Worm (Caenorhabditis elegans) whole organism, L1 larva: ENCODE results near the gene pgl-2.

ENCODE experiments used
- C04F5.9 ChIP-seq: sonication (generic microtip); optimal IDR thresholded peaks from 2 replicates; lab custom pipeline; 2016; ENCODE audit warnings: missing genetic modification characterization, missing compliant biosample characterization
- C16A3.4 ChIP-seq: fragments of 150-350 bp; optimal IDR thresholded peaks from 2 replicates; lab custom pipeline; 2014; ENCODE audit warnings: missing biosample characterization, missing genetic modification characterization
- F16B12.6 ChIP-seq: fragments of 150-350 bp; optimal IDR thresholded peaks from 2 replicates; lab custom pipeline; 2014; ENCODE audit warnings: missing biosample characterization, missing genetic modification characterization
- Y116A8C.19 ChIP-seq: sonication (generic microtip); optimal IDR thresholded peaks from 2 replicates; lab custom pipeline; 2016; ENCODE audit warnings: missing compliant biosample characterization, missing genetic modification characterization, borderline replicate concordance
- aha-1 ChIP-seq: fragments of 150-350 bp; optimal IDR thresholded peaks from 2 replicates; lab custom pipeline; 2014; ENCODE audit warnings: missing biosample characterization, missing genetic modification characterization
- ama-1 ChIP-seq: fragments of 150-350 bp; optimal IDR thresholded peaks from 2 replicates; lab custom pipeline; 2014
- blmp-1 ChIP-seq: fragments of 150-350 bp; optimal IDR thresholded peaks from 2 replicates; lab custom pipeline; 2014; ENCODE audit warnings: missing biosample characterization, missing genetic modification characterization
- ceh-82 ChIP-seq, 3 experiments: fragments of 150-350 bp in 1 of 3; sonication (generic microtip) in 2 of 3; optimal IDR thresholded peaks; 2 replicates each; lab custom pipeline; 2014 to 2017; ENCODE audit warnings: missing biosample characterization in 3 of 3, missing genetic modification characterization in 3 of 3
- ceh-88 ChIP-seq: fragments of 200-800 bp; sonication (Bioruptor generic); IDR thresholded peaks from 2 replicates; pipeline ENCODE4 v1.3.6; 2022; ENCODE audit warnings: missing genetic modification characterization, missing compliant biosample characterization
- ces-1 ChIP-seq: fragments of 150-350 bp; optimal IDR thresholded peaks from 2 replicates; lab custom pipeline; 2014; ENCODE audit warnings: missing biosample characterization, missing genetic modification reagents, missing genetic modification characterization
- dpl-1 ChIP-seq, 3 experiments: fragments of 150-350 bp in 2 of 3; sonication (generic microtip) in 1 of 3; optimal IDR thresholded peaks; 2 replicates each; lab custom pipeline; 2014 to 2017; ENCODE audit warnings: missing biosample characterization in 3 of 3, missing genetic modification characterization in 3 of 3, missing genetic modification reagents in 3 of 3
- dsc-1 ChIP-seq: sonication (generic microtip); optimal IDR thresholded peaks from 2 replicates; lab custom pipeline; 2016; ENCODE audit warnings: mild to moderate bottlenecking, missing genetic modification characterization, missing compliant biosample characterization
- efl-1 ChIP-seq, 4 experiments: fragments of 150-350 bp; optimal IDR thresholded peaks in 3 of 4; peaks in 1 of 4; 1 replicate in 1 of 4; 2 replicates in 3 of 4; lab custom pipeline; 2014; ENCODE audit warnings: missing biosample characterization in 2 of 4, missing genetic modification characterization in 2 of 4, missing genetic modification reagents in 2 of 4
- efl-3 ChIP-seq: fragments of 200-800 bp; sonication (Bioruptor generic); optimal IDR thresholded peaks from 2 replicates; lab custom pipeline; 2018; ENCODE audit warnings: mild to moderate bottlenecking, missing genetic modification characterization, missing compliant biosample characterization
- ets-5 ChIP-seq: fragments of 200-800 bp; sonication (Bioruptor generic); IDR thresholded peaks from 2 replicates; pipeline ENCODE4 v1.3.6; 2022; ENCODE audit warnings: missing genetic modification characterization, missing compliant biosample characterization
- fkh-8 ChIP-seq: sonication (generic microtip); optimal IDR thresholded peaks from 2 replicates; lab custom pipeline; 2016; ENCODE audit warnings: mild to moderate bottlenecking, missing genetic modification characterization, missing compliant biosample characterization
- fos-1 ChIP-seq: fragments of 150-350 bp; optimal IDR thresholded peaks from 2 replicates; lab custom pipeline; 2014; ENCODE audit warnings: missing biosample characterization, missing genetic modification characterization
- irx-1 ChIP-seq: sonication (generic microtip); optimal IDR thresholded peaks from 2 replicates; lab custom pipeline; 2016; ENCODE audit warnings: missing genetic modification characterization, missing compliant biosample characterization
- lin-13 ChIP-seq: fragments of 150-350 bp; optimal IDR thresholded peaks from 2 replicates; lab custom pipeline; 2014; ENCODE audit warnings: missing biosample characterization, missing genetic modification reagents, missing genetic modification characterization
- lin-14 ChIP-seq: fragments of 200-800 bp; sonication (Bioruptor generic); optimal IDR thresholded peaks from 2 replicates; lab custom pipeline; 2018; ENCODE audit warnings: mild to moderate bottlenecking, missing genetic modification characterization, moderate library complexity, missing compliant biosample characterization
- lin-15B ChIP-seq: fragments of 150-350 bp; sonication (generic microtip); optimal IDR thresholded peaks from 3 replicates; lab custom pipeline; 2014; ENCODE audit warnings: missing biosample characterization, missing genetic modification characterization
- lin-35 ChIP-seq, 2 experiments: fragments of 150-350 bp; optimal IDR thresholded peaks; 2 replicates each; lab custom pipeline; 2014; ENCODE audit warnings: missing biosample characterization in 2 of 2, missing genetic modification characterization in 2 of 2, missing genetic modification reagents in 2 of 2
- lir-3 ChIP-seq: sonication (generic microtip); optimal IDR thresholded peaks from 2 replicates; lab custom pipeline; 2016; ENCODE audit warnings: mild to moderate bottlenecking, missing genetic modification characterization, moderate library complexity, missing compliant biosample characterization; ENCODE audit not compliant: poor library complexity
- lsy-2 ChIP-seq, 2 experiments: fragments of 150-350 bp; optimal IDR thresholded peaks; 2 replicates each; lab custom pipeline; 2014; ENCODE audit warnings: missing biosample characterization in 2 of 2, missing genetic modification characterization in 2 of 2
- mep-1 ChIP-seq: fragments of 150-350 bp; optimal IDR thresholded peaks from 2 replicates; lab custom pipeline; 2014; ENCODE audit warnings: missing biosample characterization, missing genetic modification characterization
- nhr-19 ChIP-seq: fragments of 200-800 bp; sonication (Bioruptor generic); conservative IDR thresholded peaks from 2 replicates; pipeline ENCODE4 v1.3.6; 2022; ENCODE audit warnings: missing genetic modification characterization, missing compliant biosample characterization
- nhr-20 ChIP-seq: sonication (generic microtip); optimal IDR thresholded peaks from 2 replicates; lab custom pipeline; 2016; ENCODE audit warnings: mild to moderate bottlenecking, missing genetic modification characterization, missing compliant biosample characterization
- nhr-28 ChIP-seq: fragments of 150-350 bp; optimal IDR thresholded peaks from 2 replicates; lab custom pipeline; 2014; ENCODE audit warnings: missing biosample characterization, missing genetic modification characterization
- nhr-47 ChIP-seq: sonication (generic microtip); optimal IDR thresholded peaks from 2 replicates; lab custom pipeline; 2016; ENCODE audit warnings: mild to moderate bottlenecking, missing genetic modification characterization, moderate library complexity, missing compliant biosample characterization
- nhr-71 ChIP-seq: sonication (generic microtip); optimal IDR thresholded peaks from 2 replicates; lab custom pipeline; 2016; ENCODE audit warnings: mild to moderate bottlenecking, missing genetic modification characterization, moderate library complexity, missing compliant biosample characterization
- nhr-90 ChIP-seq: sonication (generic microtip); optimal IDR thresholded peaks from 2 replicates; lab custom pipeline; 2016; ENCODE audit warnings: mild to moderate bottlenecking, missing genetic modification characterization, missing compliant biosample characterization; ENCODE audit not compliant: poor library complexity
- pag-3 ChIP-seq: sonication (generic microtip); optimal IDR thresholded peaks from 2 replicates; lab custom pipeline; 2017; ENCODE audit warnings: missing genetic modification characterization, mild to moderate bottlenecking, missing compliant biosample characterization, antibody characterized with exemption, borderline replicate concordance; ENCODE audit not compliant: insufficient read depth
- pax-3 ChIP-seq: fragments of 200-800 bp; sonication (Bioruptor generic); optimal IDR thresholded peaks from 2 replicates; lab custom pipeline; 2018; ENCODE audit warnings: mild to moderate bottlenecking, missing genetic modification characterization, moderate library complexity, missing compliant biosample characterization
- rnt-1 ChIP-seq: sonication (generic microtip); optimal IDR thresholded peaks from 2 replicates; lab custom pipeline; 2016; ENCODE audit warnings: mild to moderate bottlenecking, missing genetic modification characterization, moderate library complexity, missing compliant biosample characterization
- snu-23 ChIP-seq: sonication (generic microtip); optimal IDR thresholded peaks from 2 replicates; lab custom pipeline; 2016; ENCODE audit warnings: missing genetic modification characterization, missing compliant biosample characterization
- sox-4 ChIP-seq: sonication (generic microtip); optimal IDR thresholded peaks from 2 replicates; lab custom pipeline; 2016; ENCODE audit warnings: missing genetic modification characterization, missing compliant biosample characterization
- swsn-7 ChIP-seq: sonication (generic microtip); optimal IDR thresholded peaks from 2 replicates; lab custom pipeline; 2016; ENCODE audit warnings: missing genetic modification characterization, missing compliant biosample characterization
- unc-130 ChIP-seq: fragments of 150-350 bp; optimal IDR thresholded peaks from 2 replicates; lab custom pipeline; 2017; ENCODE audit warnings: missing biosample characterization, missing genetic modification characterization, inconsistent platforms
- unc-30 ChIP-seq: sonication (generic microtip); optimal IDR thresholded peaks from 2 replicates; lab custom pipeline; 2017; ENCODE audit warnings: missing biosample characterization, missing genetic modification characterization
- unc-62 ChIP-seq: fragments of 150-350 bp; optimal IDR thresholded peaks from 2 replicates; lab custom pipeline; 2014; ENCODE audit warnings: missing biosample characterization, missing genetic modification reagents, missing genetic modification characterization
- unc-98 ChIP-seq: fragments of 200-800 bp; sonication (Bioruptor generic); IDR thresholded peaks from 2 replicates; pipeline ENCODE4 v1.3.6; 2022; ENCODE audit warnings: missing genetic modification characterization, missing compliant biosample characterization
- xbp-1 ChIP-seq: sonication (generic microtip); optimal IDR thresholded peaks from 2 replicates; lab custom pipeline; 2016; ENCODE audit warnings: missing genetic modification characterization, missing compliant biosample characterization
- ztf-11 ChIP-seq, 2 experiments: sonication (generic microtip); optimal IDR thresholded peaks; 2 replicates each; lab custom pipeline; 2016 to 2017; ENCODE audit warnings: missing genetic modification characterization in 2 of 2, missing biosample characterization in 1 of 2, missing compliant biosample characterization in 1 of 2

pgl-2 gene

ce11 chrIII:8697268-8697907, 22.2 kb upstream of the pgl-2 start:
- TF ChIP-seq unc-30 (tag; lab: Kevin White, UChicago) (no peak), fkh-8 (tag; lab: Kevin White, UChicago) (no peak), sox-4 (tag; lab: Kevin White, UChicago) (no peak), irx-1 (tag; lab: Kevin White, UChicago) (no peak), ces-1 (GFP tag; lab: Kevin White, UChicago) (no peak), xbp-1 (no peak), ets-5 (GFP tag; lab: Robert Waterston, UW) (no peak), ama-1 (lab: Kevin White, UChicago) (no peak), C04F5.9 (no peak), nhr-19 (no peak), dsc-1 (no peak), ceh-88 (GFP tag; lab: Robert Waterston, UW) (no peak), mep-1 (tag; lab: Kevin White, UChicago) (no peak), nhr-20 (tag; lab: Kevin White, UChicago) (no peak), lin-15B (tag; lab: Kevin White, UChicago) (no peak), pax-3 (no peak), unc-130 (tag; lab: Kevin White, UChicago) (no peak), aha-1 (no peak), nhr-28 (tag; lab: Kevin White, UChicago) (no peak)
- TF ChIP-seq, all 84 proteins: peak for 0

ce11 chrIII:8696680-8697079, 21.4 kb upstream of the pgl-2 start:
- TF ChIP-seq unc-62 (GFP tag; lab: Kevin White, UChicago): no peak
- peak; percentile 92 for TF ChIP-seq blmp-1 (tag; lab: Kevin White, UChicago)
- TF ChIP-seq nhr-20 (tag; lab: Kevin White, UChicago): peak; percentile 8
- TF ChIP-seq rnt-1 (tag; lab: Kevin White, UChicago): peak; percentile 13
- peak; percentile 66 for TF ChIP-seq lin-14 (GFP tag; lab: Kevin White, UChicago)
- peak in 1 of 2 experiments; percentile 49 for TF ChIP-seq lsy-2 (tag; optimal IDR thresholded peaks at IDR 0.05; lab: Kevin White, UChicago)
- peak; percentile 27 to 46 for TF ChIP-seq lin-35 (GFP tag; optimal IDR thresholded peaks at IDR 0.05; lab: Kevin White, UChicago)
- TF ChIP-seq lin-13: no peak
- peak; percentile 65 for TF ChIP-seq fkh-8 (tag; lab: Kevin White, UChicago)
- TF ChIP-seq unc-30 (tag; lab: Kevin White, UChicago): no peak
- TF ChIP-seq fos-1 (tag; lab: Kevin White, UChicago): peak; percentile 42
- peak; percentile 23 for TF ChIP-seq nhr-71
- peak in 1 of 3 experiments; percentile 24 for TF ChIP-seq dpl-1 (GFP tag; optimal IDR thresholded peaks at IDR 0.05; lab: Kevin White, UChicago)
- peak; percentile 14 for TF ChIP-seq mep-1 (tag; lab: Kevin White, UChicago)
- TF ChIP-seq efl-1 (optimal IDR thresholded peaks at IDR 0.05; lab: Kevin White, UChicago): peak; percentile 51 to 55
- TF ChIP-seq efl-1 (GFP tag; optimal IDR thresholded peaks at IDR 0.05 in 1 of 2; lab: Kevin White, UChicago): peak; percentile 27 to 79
- peak in 1 of 3 experiments; percentile 35 for TF ChIP-seq ceh-82 (tag; optimal IDR thresholded peaks at IDR 0.05; lab: Kevin White, UChicago)
- peak; percentile 3 for TF ChIP-seq nhr-47 (tag; lab: Kevin White, UChicago)
- peak; percentile 45 for TF ChIP-seq snu-23 (GFP tag; lab: Kevin White, UChicago)
- no peak for TF ChIP-seq nhr-19
- TF ChIP-seq swsn-7 (tag; lab: Kevin White, UChicago): peak; percentile 15

- TF ChIP-seq lin-14 (GFP tag; lab: Kevin White, UChicago): no peak
- no peak for TF ChIP-seq unc-62 (GFP tag; lab: Kevin White, UChicago)
- no peak for TF ChIP-seq irx-1 (tag; lab: Kevin White, UChicago)
These were observed 18.1 kb upstream of the pgl-2 start, which contains the start of gene B0303.7 for ce11 chrIII:8693322-8693721. Gene B0303.7, plus strand, starts transcription at chrIII:8693622.

- TF ChIP-seq lin-13 (peak; percentile 29), unc-130 (tag; lab: Kevin White, UChicago) (peak; percentile 48), F16B12.6 (tag; lab: Kevin White, UChicago) (peak; percentile 83), unc-62 (GFP tag; lab: Kevin White, UChicago) (no peak), nhr-90 (tag; lab: Kevin White, UChicago) (peak; percentile 20), efl-3 (GFP tag; lab: Kevin White, UChicago) (no peak), C16A3.4 (tag; lab: Kevin White, UChicago) (peak; percentile 51), ets-5 (GFP tag; lab: Robert Waterston, UW) (no peak), lir-3 (tag; lab: Kevin White, UChicago) (peak; percentile 38), nhr-19 (no peak), Y116A8C.19 (tag; lab: Kevin White, UChicago) (no peak), lsy-2 (tag; optimal IDR thresholded peaks at IDR 0.05; lab: Kevin White, UChicago) (peak; percentile 76), nhr-47 (tag; lab: Kevin White, UChicago) (peak; percentile 46), snu-23 (GFP tag; lab: Kevin White, UChicago) (peak; percentile 74), swsn-7 (tag; lab: Kevin White, UChicago) (peak; percentile 55), pag-3 (tag; lab: Kevin White, UChicago) (peak; percentile 43), ztf-11 (tag; optimal IDR thresholded peaks at IDR 0.05; lab: Kevin White, UChicago) (no peak), fkh-8 (tag; lab: Kevin White, UChicago) (peak; percentile 51), ceh-88 (GFP tag; lab: Robert Waterston, UW) (no peak), unc-98 (no peak)
These were observed 14.4 kb upstream of the pgl-2 start, which contains the start of gene B0303.4 for ce11 chrIII:8689655-8690054. Gene B0303.4, plus strand, starts transcription at chrIII:8689850.
